Fruit fly (Drosophila melanogaster): ENCODE results near the gene CG13454.

dm6 chr3L:15565829-15566433, 49.1 kb upstream of the CG13454 start, which contains the start of gene dop:
- TF ChIP-seq rgr (GFP tag; optimal IDR thresholded peaks at IDR 0.05) (peak; percentile 21), GATAd (GFP tag; optimal IDR thresholded peaks at IDR 0.05) (no peak), CrebA (GFP tag; optimal IDR thresholded peaks at IDR 0.05; ENCODE audit: borderline replicate concordance) (no peak), psq (GFP tag; optimal IDR thresholded peaks at IDR 0.05) (no peak), pan (optimal IDR thresholded peaks at IDR 0.05) (no peak), HLH106 (tag; optimal IDR thresholded peaks at IDR 0.05) (peak; percentile 37), br (GFP tag; optimal IDR thresholded peaks at IDR 0.05) (no peak), Jra (GFP tag; optimal IDR thresholded peaks at IDR 0.05) (no peak)
